Fruit fly (Drosophila melanogaster) whole organism, wandering third instar larva: ENCODE data around the gene Ndfip.

ENCODE experiments used
- Abd-B ChIP-seq: fragments of >200 bp; optimal IDR thresholded peaks from 2 replicates; lab custom pipeline; 2017; ENCODE audit warnings: missing biosample characterization, missing genetic modification characterization
- CG32264 ChIP-seq: fragments of 200-800 bp; sonication (Bioruptor generic); optimal IDR thresholded peaks from 2 replicates; lab custom pipeline; 2016; ENCODE audit warnings: missing biosample characterization, missing genetic modification characterization
- CG9705 ChIP-seq: fragments of 200-800 bp; sonication (Bioruptor generic); optimal IDR thresholded peaks from 2 replicates; lab custom pipeline; 2018; ENCODE audit warnings: missing biosample characterization, mild to moderate bottlenecking, missing genetic modification characterization
- CrebA ChIP-seq: fragments of 200-800 bp; sonication (Bioruptor generic); optimal IDR thresholded peaks from 2 replicates; lab custom pipeline; 2016; ENCODE audit warnings: missing biosample characterization, mild to moderate bottlenecking, missing genetic modification characterization, borderline replicate concordance
- Dfd ChIP-seq: fragments of >200 bp; optimal IDR thresholded peaks from 2 replicates; lab custom pipeline; 2017; ENCODE audit warnings: missing biosample characterization, missing genetic modification characterization
- GATAd ChIP-seq: sonication (Bioruptor generic); optimal IDR thresholded peaks from 2 replicates; lab custom pipeline; 2016; ENCODE audit warnings: missing biosample characterization, missing genetic modification characterization
- HLH106 ChIP-seq: fragments of 200-800 bp; optimal IDR thresholded peaks from 3 replicates; lab custom pipeline; 2019; ENCODE audit warnings: missing biosample characterization, mild to moderate bottlenecking, missing genetic modification characterization, moderate library complexity
- Hnf4 ChIP-seq: fragments of 200-800 bp; sonication (Bioruptor generic); optimal IDR thresholded peaks from 2 replicates; lab custom pipeline; 2016; ENCODE audit warnings: missing biosample characterization, mild to moderate bottlenecking, missing genetic modification characterization
- Hr83 ChIP-seq: fragments of 200-300 bp; sonication (Bioruptor generic); optimal IDR thresholded peaks from 2 replicates; lab custom pipeline; 2016; ENCODE audit warnings: missing biosample characterization, mild to moderate bottlenecking, missing genetic modification characterization, moderate library complexity; ENCODE audit not compliant: poor library complexity, severe bottlenecking
- Jra ChIP-seq: sonication (Bioruptor generic); optimal IDR thresholded peaks from 2 replicates; lab custom pipeline; 2016; ENCODE audit warnings: missing biosample characterization, missing genetic modification characterization
- Mio ChIP-seq: sonication (Bioruptor generic); optimal IDR thresholded peaks from 2 replicates; lab custom pipeline; 2016; ENCODE audit warnings: missing biosample characterization, missing genetic modification characterization
- N ChIP-seq: fragments of >200 bp; optimal IDR thresholded peaks from 2 replicates; lab custom pipeline; 2018; ENCODE audit warnings: missing biosample characterization, missing external identifiers, missing genetic modification characterization
- Rel ChIP-seq, 2 experiments: fragments of 200-800 bp; sonication (Bioruptor generic) in 1 of 2; optimal IDR thresholded peaks; 2 replicates in 1 of 2; 3 replicates in 1 of 2; lab custom pipeline; 2016 to 2019; ENCODE audit warnings: mild to moderate bottlenecking in 2 of 2, missing biosample characterization in 2 of 2, missing genetic modification characterization in 2 of 2, moderate library complexity in 1 of 2
- Vsx2 ChIP-seq: fragments of 200-300, 225-300 bp; sonication (Bioruptor generic); optimal IDR thresholded peaks from 2 replicates; lab custom pipeline; 2018; ENCODE audit warnings: missing biosample characterization, missing genetic modification characterization; ENCODE audit not compliant: partially characterized antibody
- br ChIP-seq: fragments of 200-800 bp; sonication (Bioruptor generic); optimal IDR thresholded peaks from 2 replicates; lab custom pipeline; 2016; ENCODE audit warnings: missing biosample characterization, missing genetic modification characterization
- brk ChIP-seq: fragments of 200-800 bp; sonication (Bioruptor generic); optimal IDR thresholded peaks from 2 replicates; lab custom pipeline; 2016; ENCODE audit warnings: missing biosample characterization, mild to moderate bottlenecking, missing genetic modification characterization
- dl ChIP-seq, 2 experiments: fragments of 175-275, 200-275 bp in 1 of 2; fragments of 200-275 bp in 1 of 2; sonication (Bioruptor generic); optimal IDR thresholded peaks; lab custom pipeline; 2018; ENCODE audit warnings: mild to moderate bottlenecking in 2 of 2, missing biosample characterization in 2 of 2, missing genetic modification characterization in 2 of 2, moderate library complexity in 2 of 2; ENCODE audit not compliant: partially characterized antibody in 2 of 2, insufficient read depth in 1 of 2
- dmrt93B ChIP-seq: fragments of 200-800 bp; sonication (Bioruptor generic); optimal IDR thresholded peaks from 2 replicates; lab custom pipeline; 2018; ENCODE audit warnings: missing biosample characterization, mild to moderate bottlenecking, missing genetic modification characterization
- foxo ChIP-seq, 2 experiments: fragments of 200-800 bp; sonication (Bioruptor generic); optimal IDR thresholded peaks; 2 replicates in 1 of 2; 3 replicates in 1 of 2; lab custom pipeline; 2016 to 2017; ENCODE audit warnings: missing biosample characterization in 2 of 2, missing genetic modification characterization in 2 of 2
- h ChIP-seq: fragments of 200-800 bp; sonication (Bioruptor generic); optimal IDR thresholded peaks from 3 replicates; lab custom pipeline; 2016; ENCODE audit warnings: missing biosample characterization, mild to moderate bottlenecking, missing genetic modification characterization
- jim ChIP-seq: fragments of 175-275, 200-325 bp; sonication (Bioruptor generic); optimal IDR thresholded peaks from 2 replicates; lab custom pipeline; 2016; ENCODE audit warnings: missing biosample characterization, mild to moderate bottlenecking, missing genetic modification characterization
- pan ChIP-seq: fragments of >200 bp; optimal IDR thresholded peaks from 2 replicates; lab custom pipeline; 2017
- rgr ChIP-seq: fragments of 200-800 bp; sonication (Bioruptor generic); optimal IDR thresholded peaks from 3 replicates; lab custom pipeline; 2016; ENCODE audit warnings: missing biosample characterization, mild to moderate bottlenecking, missing genetic modification characterization
- sage ChIP-seq: fragments of 200-800 bp; sonication (Bioruptor generic); optimal IDR thresholded peaks from 2 replicates; lab custom pipeline; 2016; ENCODE audit warnings: missing biosample characterization, mild to moderate bottlenecking, missing genetic modification characterization
- sv ChIP-seq: fragments of 200-800 bp; sonication (Bioruptor generic); optimal IDR thresholded peaks from 3 replicates; lab custom pipeline; 2016; ENCODE audit warnings: missing biosample characterization, missing genetic modification characterization
- tai ChIP-seq: sonication (Bioruptor generic); optimal IDR thresholded peaks from 2 replicates; lab custom pipeline; 2016; ENCODE audit warnings: missing biosample characterization, missing genetic modification characterization
- usp ChIP-seq: fragments of >200 bp; optimal IDR thresholded peaks from 2 replicates; lab custom pipeline; 2017; ENCODE audit warnings: missing biosample characterization, missing genetic modification characterization
- woc ChIP-seq: sonication (Bioruptor generic); optimal IDR thresholded peaks from 2 replicates; lab custom pipeline; 2016; ENCODE audit warnings: missing biosample characterization, mild to moderate bottlenecking, missing genetic modification characterization

Gene Ndfip

DNA sequence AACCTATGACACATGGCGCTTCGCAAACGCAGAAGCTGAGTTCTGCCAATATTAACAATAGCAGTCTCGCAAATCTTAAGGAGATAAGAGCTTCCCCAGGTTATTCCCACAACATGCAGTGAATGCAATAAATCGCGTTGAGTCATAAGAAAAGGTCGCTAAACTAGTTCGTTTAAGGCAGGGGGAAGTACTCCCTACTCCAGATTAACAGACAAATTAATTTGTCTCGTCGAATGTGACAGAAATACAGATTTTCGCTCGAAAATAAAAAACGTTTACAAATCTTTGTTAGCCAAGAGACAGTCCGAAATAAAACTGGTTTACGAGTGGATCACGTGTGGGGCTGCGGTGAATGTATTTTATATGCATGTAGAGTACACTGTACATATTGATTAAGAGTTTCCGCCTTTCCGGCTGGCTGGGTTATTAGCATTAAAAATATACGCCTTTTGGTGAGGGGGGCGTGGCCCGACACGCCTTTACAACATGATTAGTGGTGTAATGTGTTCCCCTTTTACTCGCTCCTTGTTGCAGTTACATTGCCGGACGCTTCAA is 28.4 kb downstream of the Ndfip start:
- TF ChIP-seq sage (GFP tag; lab: Kevin White, UChicago): no peak
- TF ChIP-seq CG32264 (GFP tag; lab: Kevin White, UChicago): no peak
- no peak for TF ChIP-seq Mio (GFP tag; lab: Kevin White, UChicago)
- TF ChIP-seq N (GFP tag; lab: Kevin White, UChicago): no peak
- no peak for TF ChIP-seq h
- no peak for TF ChIP-seq sv (GFP tag; lab: Kevin White, UChicago)
- TF ChIP-seq Rel (GFP tag; optimal IDR thresholded peaks at IDR 0.05; lab: Kevin White, UChicago): no peak
- peak; percentile 93 for TF ChIP-seq Rel (tag; optimal IDR thresholded peaks at IDR 0.05; lab: Kevin White, UChicago)
- peak; percentile 40 for TF ChIP-seq Vsx2 (GFP tag; lab: Kevin White, UChicago)

DNA sequence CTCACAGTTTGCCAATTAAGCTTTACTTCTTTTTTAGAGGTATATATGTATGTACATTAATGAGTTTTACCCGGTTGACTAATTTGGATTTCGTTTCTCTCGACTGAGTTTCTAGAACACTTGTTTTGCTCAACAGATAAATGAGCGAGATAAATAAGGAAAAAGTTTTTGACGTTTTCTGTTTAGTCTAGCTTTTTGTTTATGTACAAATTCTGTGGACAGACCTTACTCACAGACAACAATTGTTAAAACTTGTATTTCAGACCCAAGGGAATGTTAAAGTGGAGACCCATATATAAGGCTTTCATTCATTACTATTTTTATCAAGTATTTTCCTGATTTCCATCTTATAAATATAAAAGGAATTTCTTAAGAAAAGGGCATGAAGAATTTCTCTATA is 29.1 kb downstream of the Ndfip start:
- TF ChIP-seq HLH106 (tag; lab: Kevin White, UChicago) (no peak), rgr (GFP tag; lab: Kevin White, UChicago) (peak; percentile 7), Abd-B (GFP tag; lab: Kevin White, UChicago) (no peak), brk (no peak), CG32264 (GFP tag; lab: Kevin White, UChicago) (no peak), dmrt93B (GFP tag; lab: Kevin White, UChicago) (no peak)

DNA sequence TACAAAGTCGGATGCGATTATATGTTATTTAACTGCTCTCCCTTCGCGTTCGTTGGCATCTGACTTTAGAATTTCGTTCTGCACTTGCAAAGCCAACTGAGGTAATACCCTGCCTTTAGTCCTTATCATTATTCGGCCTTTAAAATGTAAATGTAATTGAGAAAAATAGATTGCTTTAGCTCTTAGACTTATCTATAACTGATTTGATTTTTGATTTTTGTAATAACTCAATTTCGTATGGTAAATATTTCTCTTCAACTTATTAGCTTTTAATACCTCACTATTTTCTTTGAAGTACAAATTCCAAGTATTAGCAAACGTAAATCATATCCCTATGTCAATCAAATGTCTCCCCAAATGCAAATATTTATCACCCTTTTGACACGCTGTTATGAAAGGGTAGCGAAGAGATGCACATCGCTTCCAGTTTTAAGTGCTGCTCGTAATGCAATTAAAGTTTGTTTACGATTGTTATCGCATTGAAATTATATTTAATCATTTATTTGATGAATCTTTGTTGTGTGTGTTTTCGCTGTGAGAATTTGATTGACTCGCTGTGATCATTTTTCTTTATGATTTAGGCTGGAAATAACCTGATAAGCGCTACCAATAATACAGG is 29.8 kb downstream of the Ndfip start:
- no peak for TF ChIP-seq pan (lab: Kevin White, UChicago)
- TF ChIP-seq Vsx2 (GFP tag; lab: Kevin White, UChicago): no peak
- no peak for TF ChIP-seq Dfd
- no peak for TF ChIP-seq Jra (GFP tag; lab: Kevin White, UChicago)
- no peak for TF ChIP-seq CG9705 (GFP tag; lab: Kevin White, UChicago)
- no peak for TF ChIP-seq CrebA
- TF ChIP-seq sage (GFP tag; lab: Kevin White, UChicago): no peak
- TF ChIP-seq tai (GFP tag; lab: Kevin White, UChicago): no peak
- TF ChIP-seq Abd-B (GFP tag; lab: Kevin White, UChicago): no peak
- no peak for TF ChIP-seq GATAd
- TF ChIP-seq woc (GFP tag; lab: Kevin White, UChicago): no peak
- no peak for TF ChIP-seq sv (GFP tag; lab: Kevin White, UChicago)
- TF ChIP-seq dl (GFP tag; optimal IDR thresholded peaks at IDR 0.05; lab: Kevin White, UChicago; ENCODE audit: insufficient read depth in 1 of 2, partially characterized antibody in 2 of 2): no peak
- TF ChIP-seq CG32264 (GFP tag; lab: Kevin White, UChicago): no peak
- TF ChIP-seq dmrt93B (GFP tag; lab: Kevin White, UChicago): no peak
- TF ChIP-seq Hnf4 (GFP tag; lab: Kevin White, UChicago): no peak
- no peak for TF ChIP-seq jim (GFP tag; lab: Kevin White, UChicago)

DNA sequence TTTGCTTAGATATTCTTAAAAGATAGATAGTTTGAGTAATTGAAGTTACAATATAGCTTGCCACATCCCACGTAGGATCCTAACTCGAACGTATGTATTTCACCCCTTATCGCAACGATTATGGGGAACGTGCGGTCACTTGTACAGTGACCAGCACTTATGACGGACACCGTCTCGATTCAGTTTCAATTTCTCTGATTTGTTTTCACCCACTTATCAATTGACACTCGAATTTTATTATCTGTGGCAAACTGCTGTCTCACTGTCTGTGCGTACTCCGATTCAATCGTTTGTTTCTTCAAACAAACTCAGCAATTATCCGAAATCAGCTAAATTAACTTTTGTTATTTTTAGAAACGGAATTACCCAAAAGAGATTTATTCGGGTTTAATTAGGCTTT is 31.1 kb downstream of the Ndfip start:
- TF ChIP-seq foxo (GFP tag; optimal IDR thresholded peaks at IDR 0.05; lab: Kevin White, UChicago) (peak in 1 of 2 experiments; percentile 6), br (GFP tag; lab: Kevin White, UChicago) (no peak), h (peak; percentile 25)

DNA sequence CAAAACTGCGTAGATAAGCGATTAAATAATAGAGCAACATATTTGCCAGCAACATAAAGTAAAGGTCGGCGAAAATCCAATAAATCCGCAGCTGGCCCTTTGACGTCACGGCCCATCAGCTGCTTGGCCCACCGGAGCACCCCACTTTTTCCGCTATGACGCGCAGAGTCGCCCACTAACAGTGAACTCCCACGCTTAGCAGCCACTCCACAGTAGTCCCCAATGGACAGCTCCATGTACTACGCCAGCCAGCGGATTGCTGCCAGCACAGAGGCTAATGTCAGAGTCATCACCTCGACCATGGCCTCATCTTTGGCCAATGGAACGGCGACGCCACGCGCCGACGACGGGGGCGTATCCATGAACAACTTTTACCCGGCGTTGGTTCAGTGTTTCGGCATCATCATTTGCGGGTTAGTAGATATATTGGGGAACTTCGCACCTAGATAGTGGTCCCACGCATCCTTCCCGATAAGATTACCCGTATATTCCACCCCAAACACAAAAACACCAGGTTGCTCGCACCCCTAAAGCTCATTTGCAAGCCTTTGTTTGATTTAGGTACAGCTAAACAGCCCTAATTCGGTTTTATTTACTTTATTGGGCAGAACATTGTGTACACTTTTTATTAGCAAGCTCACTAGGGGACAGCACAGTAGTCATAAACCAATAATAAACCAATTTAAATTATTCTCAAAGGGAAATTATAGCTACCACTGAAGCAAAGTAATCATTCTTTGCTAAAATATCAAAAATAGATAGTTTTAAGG is 31.8 kb downstream of the Ndfip start:
- no peak for TF ChIP-seq Dfd
- no peak for TF ChIP-seq dl (GFP tag; optimal IDR thresholded peaks at IDR 0.05; lab: Kevin White, UChicago; ENCODE audit: insufficient read depth in 1 of 2, partially characterized antibody in 2 of 2)
- TF ChIP-seq Hr83 (GFP tag; lab: Kevin White, UChicago): no peak
- TF ChIP-seq N (GFP tag; lab: Kevin White, UChicago): no peak
- no peak for TF ChIP-seq Mio (GFP tag; lab: Kevin White, UChicago)
- no peak for TF ChIP-seq pan (lab: Kevin White, UChicago)
- TF ChIP-seq usp (GFP tag; lab: Kevin White, UChicago): no peak
- TF ChIP-seq sv (GFP tag; lab: Kevin White, UChicago): no peak
